Fruit fly (Drosophila melanogaster) whole organism, embryonic: ENCODE results near the gene CG33784.

ENCODE experiments used
- Asciz ChIP-seq: fragments of 200-800 bp; sonication (Bioruptor generic); optimal IDR thresholded peaks from 2 replicates; lab custom pipeline; 2017; ENCODE audit warnings: missing biosample characterization, mild to moderate bottlenecking, missing genetic modification characterization, missing genetic modification reagents
- Atf6 ChIP-seq: fragments of 200-800 bp; sonication (Bioruptor generic); IDR thresholded peaks from 2 replicates; pipeline ENCODE4 v1.3.6; 2022; ENCODE audit warnings: missing biosample characterization, missing genetic modification characterization
- B-H2 ChIP-seq: fragments of 200-800 bp; sonication (Bioruptor generic); optimal IDR thresholded peaks from 2 replicates; lab custom pipeline; 2018; ENCODE audit warnings: missing biosample characterization, mild to moderate bottlenecking, missing genetic modification characterization
- Bdp1 ChIP-seq: fragments of 200-800 bp; sonication (Bioruptor generic); optimal IDR thresholded peaks from 3 replicates; lab custom pipeline; 2016; ENCODE audit warnings: missing biosample characterization, missing genetic modification characterization
- CG10462 ChIP-seq: fragments of 200-800 bp; sonication (Bioruptor generic); optimal IDR thresholded peaks from 2 replicates; lab custom pipeline; 2016; ENCODE audit warnings: missing biosample characterization, missing genetic modification characterization
- CG11247 ChIP-seq: fragments of 200-800 bp; sonication (Bioruptor generic); IDR thresholded peaks from 2 replicates; pipeline ENCODE4 v1.3.6; 2022; ENCODE audit warnings: missing biosample characterization, missing genetic modification characterization
- CG11723 ChIP-seq: fragments of 200-800 bp; sonication (Bioruptor generic); optimal IDR thresholded peaks from 2 replicates; lab custom pipeline; 2017; ENCODE audit warnings: missing biosample characterization, mild to moderate bottlenecking, missing genetic modification characterization
- CG12659 ChIP-seq: fragments of 200-800 bp; sonication (Bioruptor generic); optimal IDR thresholded peaks from 3 replicates; lab custom pipeline; 2017; ENCODE audit warnings: mild to moderate bottlenecking, missing biosample characterization, missing genetic modification reagents, missing genetic modification characterization
- CG14014 ChIP-seq: fragments of 200-800 bp; sonication (Bioruptor generic); IDR thresholded peaks from 2 replicates; pipeline ENCODE4 v1.3.6; 2022; ENCODE audit warnings: missing biosample characterization, missing genetic modification characterization
- CG14710 ChIP-seq: fragments of 200-800 bp; sonication (Bioruptor generic); optimal IDR thresholded peaks from 3 replicates; lab custom pipeline; 2019; ENCODE audit warnings: missing biosample characterization, mild to moderate bottlenecking, missing genetic modification characterization, moderate library complexity
- CG17612 ChIP-seq: fragments of 200-800 bp; sonication (Bioruptor generic); IDR thresholded peaks from 2 replicates; pipeline ENCODE4 v1.3.6; 2022; ENCODE audit warnings: missing biosample characterization, missing genetic modification characterization
- CG17829 ChIP-seq: fragments of 200-800 bp; optimal IDR thresholded peaks from 2 replicates; lab custom pipeline; 2019; ENCODE audit warnings: missing biosample characterization, mild to moderate bottlenecking, missing genetic modification characterization, moderate library complexity
- CG2678 ChIP-seq: fragments of 200-800 bp; sonication (Bioruptor generic); optimal IDR thresholded peaks from 3 replicates; lab custom pipeline; 2019; ENCODE audit warnings: missing biosample characterization, mild to moderate bottlenecking, missing genetic modification characterization, moderate library complexity
- CG3065 ChIP-seq: fragments of 200-800 bp; sonication (Bioruptor generic); optimal IDR thresholded peaks from 2 replicates; lab custom pipeline; 2016; ENCODE audit warnings: missing biosample characterization, missing genetic modification characterization
- CG7987 ChIP-seq: fragments of 200-800 bp; sonication (Bioruptor generic); optimal IDR thresholded peaks from 2 replicates; lab custom pipeline; 2018; ENCODE audit warnings: missing biosample characterization, mild to moderate bottlenecking, missing genetic modification characterization, moderate library complexity
- CG8944 ChIP-seq: fragments of 200-800 bp; sonication (Bioruptor generic); optimal IDR thresholded peaks from 3 replicates; lab custom pipeline; 2016; ENCODE audit warnings: missing biosample characterization, missing genetic modification characterization
- CkIIα-i1 ChIP-seq: fragments of 200-800 bp; sonication (Bioruptor generic); IDR thresholded peaks from 2 replicates; pipeline ENCODE4 v1.3.6; 2022; ENCODE audit warnings: missing biosample characterization, missing genetic modification characterization
- CoRest ChIP-seq: fragments of 200-800 bp; sonication (Bioruptor generic); optimal IDR thresholded peaks from 3 replicates; lab custom pipeline; 2018; ENCODE audit warnings: missing biosample characterization, mild to moderate bottlenecking, missing genetic modification characterization, moderate library complexity
- D19B ChIP-seq: fragments of 200-800 bp; sonication (Bioruptor generic); optimal IDR thresholded peaks from 2 replicates; lab custom pipeline; 2017; ENCODE audit warnings: missing biosample characterization, mild to moderate bottlenecking, missing genetic modification characterization
- Fer3 ChIP-seq: fragments of 200-800 bp; sonication (Bioruptor generic); optimal IDR thresholded peaks from 2 replicates; lab custom pipeline; 2018; ENCODE audit warnings: missing biosample characterization, mild to moderate bottlenecking, missing genetic modification characterization, moderate library complexity
- Hsf ChIP-seq: fragments of 200-800 bp; sonication (Bioruptor generic); optimal IDR thresholded peaks from 3 replicates; lab custom pipeline; 2016; ENCODE audit warnings: missing biosample characterization, missing genetic modification characterization
- Max ChIP-seq: fragments of 200-800 bp; sonication (Bioruptor generic); optimal IDR thresholded peaks from 2 replicates; lab custom pipeline; 2016; ENCODE audit warnings: missing biosample characterization, mild to moderate bottlenecking, missing genetic modification characterization
- Nf-YA ChIP-seq: fragments of 200-800 bp; sonication (Bioruptor generic); IDR thresholded peaks from 2 replicates; pipeline ENCODE4 v1.3.6; 2022; ENCODE audit warnings: missing biosample characterization, missing genetic modification characterization
- NfI ChIP-seq: fragments of 200-800 bp; sonication (Bioruptor generic); optimal IDR thresholded peaks from 3 replicates; lab custom pipeline; 2018; ENCODE audit warnings: missing biosample characterization, mild to moderate bottlenecking, missing genetic modification characterization, moderate library complexity
- Optix ChIP-seq: fragments of 200-800 bp; sonication (Bioruptor generic); IDR thresholded peaks from 3 replicates; pipeline ENCODE4 v1.3.6; 2022; ENCODE audit warnings: missing biosample characterization, missing genetic modification characterization
- Pdp1 ChIP-seq, 2 experiments: fragments of 200-800 bp; sonication (Bioruptor generic); optimal IDR thresholded peaks; 3 replicates each; lab custom pipeline; 2016; ENCODE audit warnings: missing biosample characterization in 2 of 2, missing genetic modification characterization in 2 of 2, mild to moderate bottlenecking in 1 of 2, moderate library complexity in 1 of 2
- Sin3A ChIP-seq: fragments of >200 bp; optimal IDR thresholded peaks from 2 replicates; lab custom pipeline; 2018
- Six4 ChIP-seq: fragments of 200-800 bp; sonication (Bioruptor generic); optimal IDR thresholded peaks from 2 replicates; lab custom pipeline; 2016; ENCODE audit warnings: missing biosample characterization, missing genetic modification characterization
- TFAM ChIP-seq: fragments of 200-800 bp; sonication (Bioruptor generic); optimal IDR thresholded peaks from 2 replicates; lab custom pipeline; 2017; ENCODE audit warnings: missing biosample characterization, missing genetic modification characterization, inconsistent platforms
- Xbp1 ChIP-seq: fragments of 200-800 bp; sonication (Bioruptor generic); optimal IDR thresholded peaks from 3 replicates; lab custom pipeline; 2016; ENCODE audit warnings: missing biosample characterization, mild to moderate bottlenecking, missing genetic modification characterization
- bigmax ChIP-seq: fragments of 200-800 bp; sonication (Bioruptor generic); optimal IDR thresholded peaks from 2 replicates; lab custom pipeline; 2018; ENCODE audit warnings: missing biosample characterization, mild to moderate bottlenecking, missing genetic modification characterization
- bowl ChIP-seq: fragments of 200-800 bp; sonication (Bioruptor generic); IDR thresholded peaks from 2 replicates; pipeline ENCODE4 v1.3.6; 2022; ENCODE audit warnings: missing biosample characterization, missing genetic modification characterization
- cad ChIP-seq: fragments of >200 bp; optimal IDR thresholded peaks from 2 replicates; lab custom pipeline; 2017; ENCODE audit warnings: missing biosample characterization, missing genetic modification characterization
- cato ChIP-seq: fragments of 200-800 bp; sonication (Bioruptor generic); optimal IDR thresholded peaks from 2 replicates; lab custom pipeline; 2016; ENCODE audit warnings: missing biosample characterization, missing genetic modification characterization, borderline replicate concordance
- ci ChIP-seq: fragments of 200-800 bp; sonication (Bioruptor generic); IDR thresholded peaks from 3 replicates; pipeline ENCODE4 v1.3.6; 2022; ENCODE audit warnings: missing biosample characterization, missing genetic modification characterization
- crc ChIP-seq: fragments of 200-800 bp; sonication (Bioruptor generic); optimal IDR thresholded peaks from 2 replicates; lab custom pipeline; 2016; ENCODE audit warnings: missing biosample characterization, missing genetic modification characterization
- croc ChIP-seq: fragments of 200-800 bp; sonication (Bioruptor generic); conservative IDR thresholded peaks from 3 replicates; pipeline ENCODE4 v1.3.6; 2022; ENCODE audit warnings: missing biosample characterization, missing genetic modification characterization
- crol ChIP-seq: fragments of 200-800 bp; sonication (Bioruptor generic); IDR thresholded peaks from 2 replicates; pipeline ENCODE4 v1.3.6; 2022; ENCODE audit warnings: missing biosample characterization, missing genetic modification characterization
- dan ChIP-seq: fragments of 200-800 bp; sonication (Bioruptor generic); IDR thresholded peaks from 2 replicates; pipeline ENCODE4 v1.3.6; 2022; ENCODE audit warnings: missing biosample characterization, missing genetic modification characterization
- en ChIP-seq: fragments of 200-800 bp; sonication (Bioruptor generic); optimal IDR thresholded peaks from 2 replicates; lab custom pipeline; 2016; ENCODE audit warnings: missing biosample characterization, missing genetic modification characterization
- gcm ChIP-seq: fragments of 200-800 bp; sonication (Bioruptor generic); optimal IDR thresholded peaks from 2 replicates; lab custom pipeline; 2019; ENCODE audit warnings: missing biosample characterization, mild to moderate bottlenecking, missing genetic modification characterization, moderate library complexity
- her ChIP-seq: fragments of 200-800 bp; sonication (Bioruptor generic); optimal IDR thresholded peaks from 2 replicates; lab custom pipeline; 2016; ENCODE audit warnings: missing biosample characterization, missing genetic modification characterization
- insv ChIP-seq, 2 experiments: fragments of 200-800 bp; sonication (Bioruptor generic); optimal IDR thresholded peaks; 3 replicates each; lab custom pipeline; 2016 to 2018; ENCODE audit warnings: missing biosample characterization in 2 of 2, missing genetic modification characterization in 2 of 2
- kah ChIP-seq: fragments of 200-800 bp; sonication (Bioruptor generic); optimal IDR thresholded peaks from 2 replicates; lab custom pipeline; 2018; ENCODE audit warnings: missing biosample characterization, mild to moderate bottlenecking, missing genetic modification characterization
- ken ChIP-seq: fragments of 200-800 bp; sonication (Bioruptor generic); IDR thresholded peaks from 3 replicates; pipeline ENCODE4 v1.3.6; 2022; ENCODE audit warnings: missing biosample characterization, missing genetic modification characterization
- pho ChIP-seq: fragments of 200-800 bp; sonication (Bioruptor generic); optimal IDR thresholded peaks from 2 replicates; lab custom pipeline; 2016; ENCODE audit warnings: missing biosample characterization, missing genetic modification characterization
- pita ChIP-seq: fragments of 200-800 bp; sonication (Bioruptor generic); optimal IDR thresholded peaks from 2 replicates; lab custom pipeline; 2017; ENCODE audit warnings: missing biosample characterization, mild to moderate bottlenecking, missing genetic modification characterization
- prd ChIP-seq, 3 experiments: fragments of >200 bp in 2 of 3; fragments of 200-800 bp in 1 of 3; sonication (Bioruptor generic) in 1 of 3; optimal IDR thresholded peaks in 2 of 3; IDR thresholded peaks in 1 of 3; 2 replicates in 2 of 3; 3 replicates in 1 of 3; pipeline versions ENCODE4 v1.3.6 to Lab custom; 2017 to 2022; ENCODE audit warnings: missing biosample characterization in 1 of 3, missing genetic modification characterization in 1 of 3
- repo ChIP-seq: fragments of 200-800 bp; sonication (Bioruptor generic); optimal IDR thresholded peaks from 2 replicates; lab custom pipeline; 2016; ENCODE audit warnings: missing biosample characterization, missing genetic modification characterization

CG33784 gene

DNA sequence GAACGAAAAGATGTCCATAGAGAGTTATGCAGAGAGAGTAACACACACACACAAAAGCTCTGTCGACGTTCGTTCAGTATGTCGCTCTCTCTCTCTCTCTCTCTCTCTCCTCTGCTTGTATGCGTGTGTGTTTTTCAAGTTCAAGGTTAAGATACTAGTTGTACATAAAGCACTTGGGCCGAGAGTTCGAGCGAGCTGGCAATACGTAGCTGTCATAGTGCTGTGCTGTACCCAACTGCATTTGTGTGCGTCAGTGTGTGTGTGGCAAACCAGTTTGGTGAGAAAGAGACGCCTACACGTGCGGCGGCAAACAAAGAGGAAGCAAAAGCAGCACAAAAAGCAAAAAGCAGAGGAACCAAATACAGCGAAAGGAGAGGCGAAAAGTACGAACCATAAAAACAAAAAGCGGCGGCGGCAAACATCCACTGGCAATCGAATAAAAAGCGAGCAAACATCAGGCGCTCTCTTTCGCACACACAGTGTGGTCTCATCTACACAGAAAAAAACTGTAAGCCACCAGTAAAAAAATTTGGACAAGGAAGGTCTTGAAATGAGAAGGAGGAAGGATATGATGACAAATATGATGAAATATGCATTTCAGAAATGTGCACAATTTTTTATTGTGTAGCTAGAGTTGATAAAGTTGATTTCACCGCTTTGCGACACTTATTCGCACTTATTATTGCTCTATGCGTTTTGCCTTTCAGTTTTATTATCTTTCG is 19.7 kb downstream of the CG33784 start (continued):
- peak; percentile 40 for TF ChIP-seq cato (GFP tag; lab: Kevin White, UChicago)
- peak; percentile 51 for TF ChIP-seq CG12659 (GFP tag; lab: Kevin White, UChicago)
- peak; percentile 62; the same call in 2 of the 3 replicates for TF ChIP-seq ci (GFP tag; lab: Robert Waterston, UW)
- no peak for TF ChIP-seq crol (GFP tag; lab: Robert Waterston, UW)
- TF ChIP-seq Hsf (GFP tag; lab: Kevin White, UChicago): peak; percentile 75
- peak; percentile 40; the same call in 1 of the 3 replicates for TF ChIP-seq croc (GFP tag; lab: Robert Waterston, UW)
- TF ChIP-seq dan: no peak
- TF ChIP-seq Nf-YA: peak; percentile 54; the same call in 1 of the 2 replicates
- no peak for TF ChIP-seq Sin3A
- TF ChIP-seq crc (GFP tag; lab: Kevin White, UChicago): peak; percentile 44
- peak; percentile 51 for TF ChIP-seq Asciz (GFP tag; lab: Kevin White, UChicago)
- TF ChIP-seq Fer3 (tag; lab: Kevin White, UChicago): peak; percentile 57
- TF ChIP-seq CG14710 (tag; lab: Kevin White, UChicago): peak; percentile 7
- peak; percentile 50 for TF ChIP-seq Max (GFP tag; lab: Kevin White, UChicago)
- TF ChIP-seq Bdp1 (GFP tag; lab: Kevin White, UChicago): peak; percentile 63
- TF ChIP-seq insv (GFP tag; optimal IDR thresholded peaks at IDR 0.05; lab: Kevin White, UChicago): no peak
- TF ChIP-seq Optix (GFP tag; lab: Robert Waterston, UW): peak; percentile 51; the same call in 1 of the 3 replicates
- TF ChIP-seq cad (GFP tag; lab: Kevin White, UChicago): no peak
- TF ChIP-seq kah (GFP tag; lab: Kevin White, UChicago): no peak
- peak; percentile 39 for TF ChIP-seq D19B (GFP tag; lab: Kevin White, UChicago)
- peak; percentile 49 for TF ChIP-seq repo (GFP tag; lab: Kevin White, UChicago)
- no peak for TF ChIP-seq en (GFP tag; lab: Kevin White, UChicago)
- no peak for TF ChIP-seq gcm (GFP tag; lab: Kevin White, UChicago)
- peak; percentile 69 for TF ChIP-seq her
- peak; percentile 69 for TF ChIP-seq CG8944
- TF ChIP-seq B-H2 (GFP tag; lab: Kevin White, UChicago): no peak
- no peak for TF ChIP-seq prd (optimal IDR thresholded peaks at IDR 0.05; lab: Kevin White, UChicago)
- peak; percentile 82 for TF ChIP-seq prd (GFP tag; IDR thresholded peaks at IDR 0.05; lab: Robert Waterston, UW)
- TF ChIP-seq pho (GFP tag; lab: Kevin White, UChicago): peak; percentile 64
- TF ChIP-seq CG7987 (GFP tag; lab: Kevin White, UChicago): peak; percentile 19
- peak; percentile 73 for TF ChIP-seq CG2678 (tag; lab: Kevin White, UChicago)
- TF ChIP-seq CG11247 (GFP tag; lab: Robert Waterston, UW): peak; percentile 64
- peak; percentile 61 for TF ChIP-seq CG14014 (GFP tag; lab: Robert Waterston, UW)
- TF ChIP-seq bigmax (GFP tag; lab: Kevin White, UChicago): no peak
- TF ChIP-seq CkIIα-i1 (GFP tag; lab: Robert Waterston, UW): no peak
- peak; percentile 59 for TF ChIP-seq NfI
- no peak for TF ChIP-seq bowl (GFP tag; lab: Robert Waterston, UW)
- peak; percentile 76 for TF ChIP-seq Xbp1 (GFP tag; lab: Kevin White, UChicago)
- peak; percentile 62 to 79 for TF ChIP-seq Pdp1 (GFP tag; optimal IDR thresholded peaks at IDR 0.05; lab: Kevin White, UChicago)
- peak; percentile 57 for TF ChIP-seq Six4
- TF ChIP-seq pita (GFP tag; lab: Kevin White, UChicago): no peak
- TF ChIP-seq CG11723 (GFP tag; lab: Kevin White, UChicago): peak; percentile 54
- peak; percentile 12 for TF ChIP-seq CG17829
- TF ChIP-seq Atf6 (GFP tag; lab: Robert Waterston, UW): peak; percentile 49
- peak; percentile 66 for TF ChIP-seq CoRest
- TF ChIP-seq ken (GFP tag; lab: Robert Waterston, UW): peak; percentile 65; the same call in 2 of the 3 replicates
- peak; percentile 10 for TF ChIP-seq CG10462 (GFP tag; lab: Kevin White, UChicago)
- 0 out of 2 replicates have a peak, but pooled peaks have one; percentile 32 for TF ChIP-seq CG17612 (GFP tag; lab: Robert Waterston, UW)
- TF ChIP-seq TFAM: no peak
- no peak for TF ChIP-seq CG3065 (GFP tag; lab: Kevin White, UChicago)
